Worm (Caenorhabditis elegans): Measurements from ENCODE around the gene pigb-1.

The pigb-1 gene

DNA sequence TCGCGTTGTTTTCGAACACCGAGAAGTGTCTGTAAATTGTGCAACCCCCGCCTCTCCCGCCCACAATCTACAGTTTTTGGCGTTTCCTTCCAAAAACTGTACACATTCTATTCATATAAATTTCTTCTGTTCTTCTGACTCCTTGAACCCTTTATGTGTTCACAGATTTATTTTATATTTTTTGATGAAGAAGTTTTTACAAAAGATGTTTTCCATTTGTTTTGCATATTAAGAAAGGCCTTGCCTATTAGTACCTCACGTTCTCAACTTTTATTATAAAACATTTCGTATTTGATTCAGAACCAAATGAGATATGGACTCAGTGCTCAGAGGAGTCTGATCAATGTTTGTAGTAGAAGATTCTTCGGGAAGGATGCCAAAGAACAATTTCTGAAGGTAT is 39.6 kb downstream of the pigb-1 start, which contains the start of gene ndx-3:
Gene ndx-3, plus strand, starts transcription at position 301 of the 400 bp plus-strand sequence.
- TF ChIP-seq hrde-1 (tag; optimal IDR thresholded peaks at IDR 0.05; ENCODE audit: borderline replicate concordance) (no peak), madf-8 (GFP tag; conservative IDR thresholded peaks at IDR 0.05) (no peak), ceh-79 (tag; optimal IDR thresholded peaks at IDR 0.05) (no peak), zim-3 (tag; optimal IDR thresholded peaks at IDR 0.05) (no peak), T26A5.8 (tag; optimal IDR thresholded peaks at IDR 0.05) (no peak), sea-2 (GFP tag; IDR thresholded peaks at IDR 0.05) (no peak), B0019.2 (GFP tag; conservative IDR thresholded peaks at IDR 0.05) (no peak), bed-1 (GFP tag; IDR thresholded peaks at IDR 0.05) (no peak), F37B4.10 (GFP tag; IDR thresholded peaks at IDR 0.05) (no peak), F57C9.4 (tag; optimal IDR thresholded peaks at IDR 0.05) (no peak), zfh-2 (GFP tag; conservative IDR thresholded peaks at IDR 0.05) (no peak), ama-1 (optimal IDR thresholded peaks at IDR 0.05) (no peak), ama-1 (GFP tag; optimal IDR thresholded peaks at IDR 0.05) (no peak), B0035.1 (tag; optimal IDR thresholded peaks at IDR 0.05) (no peak), madf-10 (tag; optimal IDR thresholded peaks at IDR 0.05) (no peak)

DNA sequence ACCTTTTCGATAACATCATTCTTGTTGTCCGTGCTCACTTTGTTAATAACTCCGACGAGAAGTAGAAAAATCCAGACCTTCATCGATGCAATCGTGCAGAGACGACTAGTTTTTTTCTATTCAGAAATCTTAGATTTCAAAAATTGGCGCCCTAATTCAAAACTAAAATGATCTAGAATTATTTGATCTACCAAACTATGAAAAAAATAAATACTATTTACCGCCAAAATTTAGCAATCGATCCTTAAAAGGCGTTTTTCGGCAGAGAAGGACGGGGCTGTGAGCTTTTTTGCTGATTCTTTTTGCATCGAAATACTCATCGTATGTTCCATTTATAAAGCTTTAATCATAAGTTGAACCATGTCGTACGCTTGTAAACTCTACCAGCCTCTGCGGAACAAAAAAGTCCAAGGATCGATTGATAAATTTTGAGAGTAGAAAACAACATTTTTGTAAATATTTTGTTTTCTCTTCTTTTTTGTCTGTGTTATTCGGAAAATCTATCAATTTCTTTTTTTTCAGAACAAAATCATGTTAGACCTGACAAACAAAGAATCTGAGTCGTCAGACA is 43.4 kb downstream of the pigb-1 start, which contains the start of the genes try-1 and zyg-12:
Gene try-1, minus strand, starts transcription at position 148 of the 571 bp plus-strand sequence.
Gene zyg-12, plus strand, starts transcription at position 521 of the 571 bp plus-strand sequence.
- TF ChIP-seq F57C9.4 (tag; optimal IDR thresholded peaks at IDR 0.05) (no peak), him-1 (tag; optimal IDR thresholded peaks at IDR 0.05) (no peak), Y95B8A.8 (GFP tag; IDR thresholded peaks at IDR 0.05) (no peak), madf-6 (GFP tag; IDR thresholded peaks at IDR 0.05) (peak; percentile 78), F37B4.10 (GFP tag; IDR thresholded peaks at IDR 0.05) (no peak), cebp-2 (GFP tag; IDR thresholded peaks at IDR 0.05) (no peak), lsy-27 (tag; optimal IDR thresholded peaks at IDR 0.05; ENCODE audit: borderline replicate concordance, insufficient read depth) (no peak), fkh-3 (tag; optimal IDR thresholded peaks at IDR 0.05) (no peak), nhr-80 (tag; optimal IDR thresholded peaks at IDR 0.05) (no peak), ceh-91 (GFP tag; IDR thresholded peaks at IDR 0.05) (peak; percentile 17; the same call in 1 of the 2 replicates), B0035.1 (tag; optimal IDR thresholded peaks at IDR 0.05) (no peak), F39B2.1 (GFP tag; IDR thresholded peaks at IDR 0.05) (no peak), hsf-1 (GFP tag; IDR thresholded peaks at IDR 0.05) (no peak), madf-10 (tag; optimal IDR thresholded peaks at IDR 0.05) (no peak), efl-1 (GFP tag; optimal IDR thresholded peaks at IDR 0.05) (peak; percentile 64), snpc-3.4 (tag; optimal IDR thresholded peaks at IDR 0.05) (peak; percentile 43), egl-18 (GFP tag; IDR thresholded peaks at IDR 0.05) (no peak), attf-5 (GFP tag; optimal IDR thresholded peaks at IDR 0.05) (no peak), madf-3 (GFP tag; IDR thresholded peaks at IDR 0.05) (0 out of 2 replicates have a peak, but pooled peaks have one; percentile 42), ztf-3 (GFP tag; optimal IDR thresholded peaks at IDR 0.05) (no peak), dpl-1 (GFP tag; optimal IDR thresholded peaks at IDR 0.05) (peak; percentile 16), let-607 (tag; optimal IDR thresholded peaks at IDR 0.05) (no peak), dox-1 (GFP tag; IDR thresholded peaks at IDR 0.05) (no peak), F52B5.7 (tag; optimal IDR thresholded peaks at IDR 0.05) (no peak), F10E7.11 (tag; optimal IDR thresholded peaks at IDR 0.05) (no peak), ets-4 (GFP tag; optimal IDR thresholded peaks at IDR 0.05) (no peak), ztf-18 (tag; optimal IDR thresholded peaks at IDR 0.05) (no peak), lsl-1 (GFP tag; optimal IDR thresholded peaks at IDR 0.05) (peak; percentile 35), F33H1.4 (GFP tag; IDR thresholded peaks at IDR 0.05) (0 out of 2 replicates have a peak, but pooled peaks have one; percentile 18), xnd-1 (tag; optimal IDR thresholded peaks at IDR 0.05) (peak; percentile 47), hrde-1 (tag; optimal IDR thresholded peaks at IDR 0.05; ENCODE audit: borderline replicate concordance) (no peak), sptf-2 (GFP tag; optimal IDR thresholded peaks at IDR 0.05) (no peak), hmg-1.2 (GFP tag; IDR thresholded peaks at IDR 0.05) (0 out of 2 replicates have a peak, but pooled peaks have one; percentile 11), F22D6.2 (tag; optimal IDR thresholded peaks at IDR 0.05) (no peak), snpc-4 (GFP tag; optimal IDR thresholded peaks at IDR 0.05) (no peak), snpc-4 (tag; optimal IDR thresholded peaks at IDR 0.05) (no peak), attf-6 (GFP tag; IDR thresholded peaks at IDR 0.05) (no peak)

Measured in whole organism, young adult.